Fruit fly (Drosophila melanogaster) whole organism: ENCODE data around the gene Naa80.

Source experiments
- CG8478 ChIP-seq: fragments of >200 bp; optimal IDR thresholded peaks from 2 replicates; lab custom pipeline; 2018; ENCODE audit warnings: inconsistent platforms
- Dll ChIP-seq: fragments of >200 bp; optimal IDR thresholded peaks from 2 replicates; lab custom pipeline; 2017
- EcR ChIP-seq, 2 experiments: fragments of >200 bp; optimal IDR thresholded peaks; 2 replicates each; lab custom pipeline; 2017; ENCODE audit warnings: missing biosample characterization in 2 of 2, missing genetic modification characterization in 2 of 2, missing genetic modification reagents in 2 of 2
- pan ChIP-seq: fragments of >200 bp; optimal IDR thresholded peaks from 2 replicates; lab custom pipeline; 2017
- psq ChIP-seq: fragments of >200 bp; optimal IDR thresholded peaks from 2 replicates; lab custom pipeline; 2017
- usp ChIP-seq: fragments of >200 bp; optimal IDR thresholded peaks from 2 replicates; lab custom pipeline; 2017; ENCODE audit warnings: missing biosample characterization, missing genetic modification characterization, mixed read lengths

The Naa80 gene

dm6 chr3R:9813861-9814260, 46.2 kb downstream of the Naa80 start, which contains the start of gene eloF:
eloF (plus strand) TSS chr3R:9814161.
- no peak for TF ChIP-seq pan (lab: Kevin White, UChicago)
- no peak for TF ChIP-seq usp (GFP tag; lab: Kevin White, UChicago)
- no peak for TF ChIP-seq CG8478 (lab: Kevin White, UChicago)
- no peak for TF ChIP-seq EcR (GFP tag; optimal IDR thresholded peaks at IDR 0.05; lab: Kevin White, UChicago)
- TF ChIP-seq Dll (lab: Kevin White, UChicago) = no peak
- no peak for TF ChIP-seq psq

DNA sequence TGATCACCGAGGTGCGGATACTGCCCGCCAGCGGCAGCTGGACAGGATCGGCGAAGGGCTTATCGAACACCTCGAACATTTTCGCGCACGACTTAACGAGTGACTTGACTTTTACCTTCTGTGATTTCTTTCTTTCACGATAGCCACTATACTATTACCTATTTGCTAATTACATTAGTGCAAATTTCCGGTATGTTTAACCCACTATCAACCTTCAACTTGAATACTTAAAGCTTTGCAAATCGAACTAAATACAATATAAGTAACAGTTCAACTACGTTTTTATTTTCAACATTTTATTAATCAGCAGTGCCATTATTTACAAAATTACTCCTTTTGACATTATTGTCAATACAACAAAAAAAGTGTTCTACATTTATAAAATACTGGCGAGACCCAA, 49.2 kb downstream of the Naa80 start, which contains the start of gene CG16904:
TSS of gene CG16904 (minus strand) at position 101 of the 400 bp plus-strand sequence.
- no peak for TF ChIP-seq CG8478 (lab: Kevin White, UChicago)
- no peak for TF ChIP-seq pan (lab: Kevin White, UChicago)
- no peak for TF ChIP-seq usp (GFP tag; lab: Kevin White, UChicago)
- no peak for TF ChIP-seq Dll (lab: Kevin White, UChicago)
- no peak for TF ChIP-seq psq

- TF ChIP-seq Dll (lab: Kevin White, UChicago) = no peak
- no peak for TF ChIP-seq psq
- TF ChIP-seq CG8478 (lab: Kevin White, UChicago) = no peak
- TF ChIP-seq EcR (GFP tag; optimal IDR thresholded peaks at IDR 0.05; lab: Kevin White, UChicago) = no peak
- no peak for TF ChIP-seq pan (lab: Kevin White, UChicago)
- no peak for TF ChIP-seq usp (GFP tag; lab: Kevin White, UChicago)
These were observed 50.7 kb downstream of the Naa80 start, which contains the start of gene CG9459 for dm6 chr3R:9818295-9818694. CG9459 (minus strand) TSS chr3R:9818395.
